Worm (Caenorhabditis elegans): ENCODE data around the gene C06A6.4.

Gene C06A6.4

ce11 chrIV:7830151-7830550 is 1.1 kb upstream of the C06A6.4 start, which contains the start of gene mvb-12:
TSS of gene mvb-12 (plus strand) at chrIV:7830525.
- TF ChIP-seq unc-62 (GFP tag; optimal IDR thresholded peaks at IDR 0.05), result no peak

ce11 chrIV:7824649-7825048 is 4.4 kb downstream of the C06A6.4 start:
- no peak for TF ChIP-seq unc-62 (GFP tag; optimal IDR thresholded peaks at IDR 0.05)

- no peak for TF ChIP-seq unc-62 (GFP tag; optimal IDR thresholded peaks at IDR 0.05)
Observed at ce11 chrIV:7822524-7822923, 6.6 kb downstream of the C06A6.4 start, which contains the start of gene T14A8.2. TSS of gene T14A8.2 (minus strand) at chrIV:7822624.

ce11 chrIV:7817852-7818251 is 11.2 kb downstream of the C06A6.4 start, which contains the start of gene ric-3:
TSS of gene ric-3 (plus strand) at chrIV:7818251.
- no peak for TF ChIP-seq unc-62 (GFP tag; optimal IDR thresholded peaks at IDR 0.05)

ce11 chrIV:7816402-7817102 is 12.5 kb downstream of the C06A6.4 start:
- TF ChIP-seq unc-62 (GFP tag; optimal IDR thresholded peaks at IDR 0.05), result no peak

ce11 chrIV:7815683-7816183 is 13.4 kb downstream of the C06A6.4 start, which contains the start of gene cdgs-1:
TSS of gene cdgs-1 (minus strand) at chrIV:7815733.
- TF ChIP-seq unc-62 (GFP tag; optimal IDR thresholded peaks at IDR 0.05), result no peak

ce11 chrIV:7812709-7813108 is 16.4 kb downstream of the C06A6.4 start, which contains the start of gene zgpa-1:
TSS of gene zgpa-1 (minus strand) at chrIV:7812809.
- no peak for TF ChIP-seq unc-62 (GFP tag; optimal IDR thresholded peaks at IDR 0.05)

- TF ChIP-seq unc-62 (GFP tag; optimal IDR thresholded peaks at IDR 0.05), result no peak
Observed at ce11 chrIV:7808583-7808982, 20.5 kb downstream of the C06A6.4 start, which contains the start of gene C33H5.1. TSS of gene C33H5.1 (plus strand) at chrIV:7808912.

- no peak for TF ChIP-seq unc-62 (GFP tag; optimal IDR thresholded peaks at IDR 0.05)
Observed at ce11 chrIV:7804740-7805139, 24.4 kb downstream of the C06A6.4 start, which contains the start of gene C33H5.2. TSS of gene C33H5.2 (plus strand) at chrIV:7805040.

ce11 chrIV:7803250-7803649 is 25.8 kb downstream of the C06A6.4 start, which contains the start of gene C33H5.16:
TSS of gene C33H5.16 (minus strand) at chrIV:7803350.
- no peak for TF ChIP-seq unc-62 (GFP tag; optimal IDR thresholded peaks at IDR 0.05)

ce11 chrIV:7800338-7800737 is 28.8 kb downstream of the C06A6.4 start:
- no peak for TF ChIP-seq unc-62 (GFP tag; optimal IDR thresholded peaks at IDR 0.05)

ce11 chrIV:7796432-7797113 is 32.5 kb downstream of the C06A6.4 start, which contains the start of gene sgo-1:
TSS of gene sgo-1 (minus strand) at chrIV:7796482.
- no peak for TF ChIP-seq unc-62 (GFP tag; optimal IDR thresholded peaks at IDR 0.05)

- no peak for TF ChIP-seq unc-62 (GFP tag; optimal IDR thresholded peaks at IDR 0.05)
Observed at ce11 chrIV:7794709-7795108, 34.4 kb downstream of the C06A6.4 start, which contains the start of gene ntp-1. TSS of gene ntp-1 (minus strand) at chrIV:7794809.

- TF ChIP-seq unc-62 (GFP tag; optimal IDR thresholded peaks at IDR 0.05), result no peak
Observed at ce11 chrIV:7791821-7792446, 37.2 kb downstream of the C06A6.4 start, which contains the start of gene C33H5.13. TSS of gene C33H5.13 (minus strand) at chrIV:7792263.

- no peak for TF ChIP-seq unc-62 (GFP tag; optimal IDR thresholded peaks at IDR 0.05)
Observed at ce11 chrIV:7790801-7791588, 38.1 kb downstream of the C06A6.4 start, which contains the start of gene rsp-6. TSS of gene rsp-6 (minus strand) at chrIV:7791229.
